Fruit fly (Drosophila melanogaster) whole organism, embryonic: ENCODE measurements around the gene CG6465.

Experiments used
- Abd-B ChIP-seq: fragments of 200-800 bp; sonication (Bioruptor generic); optimal IDR thresholded peaks from 2 replicates; lab custom pipeline; 2018; ENCODE audit warnings: missing biosample characterization, mild to moderate bottlenecking, missing genetic modification characterization, moderate library complexity
- Ada2b ChIP-seq: fragments of 200-800 bp; sonication (Bioruptor generic); IDR thresholded peaks from 2 replicates; pipeline ENCODE4 v1.3.6; 2022; ENCODE audit warnings: missing biosample characterization, missing genetic modification characterization
- Adf1 ChIP-seq: fragments of 200-800 bp; sonication (Bioruptor generic); IDR thresholded peaks from 2 replicates; pipeline ENCODE4 v1.3.6; 2022; ENCODE audit warnings: missing biosample characterization, missing genetic modification characterization
- Asciz ChIP-seq: fragments of 200-800 bp; sonication (Bioruptor generic); optimal IDR thresholded peaks from 2 replicates; lab custom pipeline; 2017; ENCODE audit warnings: missing biosample characterization, mild to moderate bottlenecking, missing genetic modification characterization, missing genetic modification reagents
- CG11093 ChIP-seq: fragments of 200-800 bp; sonication (Bioruptor generic); IDR thresholded peaks from 3 replicates; pipeline ENCODE4 v1.3.6; 2022; ENCODE audit warnings: missing biosample characterization, missing genetic modification characterization
- CG11723 ChIP-seq: fragments of 200-800 bp; sonication (Bioruptor generic); optimal IDR thresholded peaks from 2 replicates; lab custom pipeline; 2017; ENCODE audit warnings: missing biosample characterization, mild to moderate bottlenecking, missing genetic modification characterization
- CG12236 ChIP-seq: fragments of 200-800 bp; sonication (Bioruptor generic); optimal IDR thresholded peaks from 2 replicates; lab custom pipeline; 2016; ENCODE audit warnings: missing biosample characterization, missing genetic modification characterization
- CG15269 ChIP-seq: fragments of 200-800 bp; sonication (Bioruptor generic); optimal IDR thresholded peaks from 2 replicates; lab custom pipeline; 2018; ENCODE audit warnings: missing biosample characterization, mild to moderate bottlenecking, missing genetic modification characterization, moderate library complexity
- CG15601 ChIP-seq: fragments of 200-800 bp; sonication (Bioruptor generic); optimal IDR thresholded peaks from 3 replicates; lab custom pipeline; 2019; ENCODE audit warnings: missing biosample characterization, mild to moderate bottlenecking, missing genetic modification characterization, moderate library complexity
- CG1603 ChIP-seq: fragments of 200-800 bp; sonication (Bioruptor generic); optimal IDR thresholded peaks from 2 replicates; lab custom pipeline; 2019; ENCODE audit warnings: missing biosample characterization, mild to moderate bottlenecking, missing genetic modification characterization, moderate library complexity
- CG18011 ChIP-seq: fragments of 200-800 bp; sonication (Bioruptor generic); optimal IDR thresholded peaks from 2 replicates; lab custom pipeline; 2017; ENCODE audit warnings: missing biosample characterization, missing genetic modification characterization, mild to moderate bottlenecking, moderate library complexity, missing genotype
- CG3281 ChIP-seq: fragments of 200-800 bp; sonication (Bioruptor generic); optimal IDR thresholded peaks from 3 replicates; lab custom pipeline; 2017; ENCODE audit warnings: missing biosample characterization, mild to moderate bottlenecking, missing genetic modification characterization
- CG4360 ChIP-seq: fragments of 200-800 bp; sonication (Bioruptor generic); IDR thresholded peaks from 2 replicates; pipeline ENCODE4 v1.3.6; 2022; ENCODE audit warnings: missing biosample characterization, missing genetic modification characterization
- CG4424 ChIP-seq: fragments of 200-800 bp; sonication (Bioruptor generic); optimal IDR thresholded peaks from 3 replicates; lab custom pipeline; 2016; ENCODE audit warnings: missing biosample characterization, missing genetic modification characterization
- CG4617 ChIP-seq: fragments of 200-800 bp; sonication (Bioruptor generic); optimal IDR thresholded peaks from 3 replicates; lab custom pipeline; 2016; ENCODE audit warnings: missing biosample characterization, missing genetic modification characterization, borderline replicate concordance
- CG6654 ChIP-seq: fragments of 200-800 bp; sonication (Bioruptor generic); optimal IDR thresholded peaks from 2 replicates; lab custom pipeline; 2017; ENCODE audit warnings: missing biosample characterization, mild to moderate bottlenecking, missing genetic modification characterization
- CG6791 ChIP-seq: fragments of 200-800 bp; sonication (Bioruptor generic); IDR thresholded peaks from 3 replicates; pipeline ENCODE4 v1.3.6; 2022; ENCODE audit warnings: missing biosample characterization, missing genetic modification characterization; ENCODE audit not compliant: partially characterized antibody
- CG7963 ChIP-seq: fragments of 200-800 bp; sonication (Bioruptor generic); IDR thresholded peaks from 3 replicates; pipeline ENCODE4 v1.3.6; 2022; ENCODE audit warnings: missing biosample characterization, missing genetic modification characterization; ENCODE audit not compliant: partially characterized antibody
- CG8281 ChIP-seq: fragments of 200-800 bp; sonication (Bioruptor generic); optimal IDR thresholded peaks from 2 replicates; lab custom pipeline; 2018; ENCODE audit warnings: missing biosample characterization, mild to moderate bottlenecking, missing genetic modification characterization, moderate library complexity
- CG9215 ChIP-seq: fragments of 200-800 bp; sonication (Bioruptor generic); IDR thresholded peaks from 2 replicates; pipeline ENCODE4 v1.3.6; 2022; ENCODE audit warnings: missing biosample characterization, missing genetic modification characterization
- Dref ChIP-seq: fragments of 200-800 bp; sonication (Bioruptor generic); IDR thresholded peaks from 2 replicates; pipeline ENCODE4 v1.3.6; 2022; ENCODE audit warnings: missing biosample characterization, missing genetic modification characterization
- E2f2 ChIP-seq: fragments of 200-800 bp; sonication (Bioruptor generic); IDR thresholded peaks from 2 replicates; pipeline ENCODE4 v1.3.6; 2022; ENCODE audit warnings: missing biosample characterization, missing genetic modification characterization
- Elba2 ChIP-seq: fragments of 200-800 bp; sonication (Bioruptor generic); optimal IDR thresholded peaks from 3 replicates; lab custom pipeline; 2016; ENCODE audit warnings: missing biosample characterization, missing genetic modification characterization
- Fer3 ChIP-seq: fragments of 200-800 bp; sonication (Bioruptor generic); optimal IDR thresholded peaks from 2 replicates; lab custom pipeline; 2018; ENCODE audit warnings: missing biosample characterization, mild to moderate bottlenecking, missing genetic modification characterization, moderate library complexity
- HHEX ChIP-seq: fragments of 200-800 bp; sonication (Bioruptor generic); optimal IDR thresholded peaks from 3 replicates; lab custom pipeline; 2017; ENCODE audit warnings: missing biosample characterization, mild to moderate bottlenecking, missing genetic modification characterization, missing genetic modification reagents
- Lhr ChIP-seq: fragments of 200-800 bp; sonication (Bioruptor generic); optimal IDR thresholded peaks from 3 replicates; lab custom pipeline; 2017; ENCODE audit warnings: mild to moderate bottlenecking, missing biosample characterization, missing genetic modification reagents, missing genetic modification characterization
- Lpt ChIP-seq: fragments of >200 bp; optimal IDR thresholded peaks from 2 replicates; lab custom pipeline; 2018; ENCODE audit warnings: missing biosample characterization, missing genetic modification characterization
- Meics ChIP-seq: fragments of 200-800 bp; sonication (Bioruptor generic); optimal IDR thresholded peaks from 2 replicates; lab custom pipeline; 2017; ENCODE audit warnings: missing biosample characterization, mild to moderate bottlenecking, missing genetic modification characterization
- NK7.1 ChIP-seq: fragments of 200-800 bp; sonication (Bioruptor generic); optimal IDR thresholded peaks from 3 replicates; lab custom pipeline; 2016; ENCODE audit warnings: missing biosample characterization, missing genetic modification characterization
- Oaz ChIP-seq: fragments of 200-800 bp; sonication (Bioruptor generic); IDR thresholded peaks from 2 replicates; pipeline ENCODE4 v1.3.6; 2022; ENCODE audit warnings: missing biosample characterization, missing genetic modification characterization
- Oli ChIP-seq: fragments of 200-800 bp; sonication (Bioruptor generic); optimal IDR thresholded peaks from 2 replicates; lab custom pipeline; 2018; ENCODE audit warnings: missing biosample characterization, mild to moderate bottlenecking, missing genetic modification characterization, moderate library complexity
- Opbp ChIP-seq: fragments of 200-800 bp; sonication (Bioruptor generic); IDR thresholded peaks from 3 replicates; pipeline ENCODE4 v1.3.6; 2022; ENCODE audit warnings: missing biosample characterization, missing genetic modification characterization; ENCODE audit not compliant: partially characterized antibody
- Xbp1 ChIP-seq: fragments of 200-800 bp; sonication (Bioruptor generic); optimal IDR thresholded peaks from 3 replicates; lab custom pipeline; 2016; ENCODE audit warnings: missing biosample characterization, mild to moderate bottlenecking, missing genetic modification characterization
- ab ChIP-seq: fragments of 200-800 bp; sonication (Bioruptor generic); optimal IDR thresholded peaks from 2 replicates; lab custom pipeline; 2016; ENCODE audit warnings: missing biosample characterization, missing genetic modification characterization
- ara ChIP-seq: fragments of 200-800 bp; sonication (Bioruptor generic); IDR thresholded peaks from 2 replicates; pipeline ENCODE4 v1.3.6; 2022; ENCODE audit warnings: missing biosample characterization, missing genetic modification characterization
- bbx ChIP-seq: fragments of 200-800 bp; sonication (Bioruptor generic); IDR thresholded peaks from 2 replicates; pipeline ENCODE4 v1.3.6; 2022; ENCODE audit warnings: missing biosample characterization, missing genetic modification characterization; ENCODE audit not compliant: partially characterized antibody
- bcd ChIP-seq: fragments of 200-800 bp; sonication (Bioruptor generic); optimal IDR thresholded peaks from 2 replicates; lab custom pipeline; 2017; ENCODE audit warnings: missing biosample characterization, mild to moderate bottlenecking, missing genetic modification characterization
- crp ChIP-seq, 2 experiments: fragments of 200-800 bp; sonication (Bioruptor generic); optimal IDR thresholded peaks; 2 replicates in 1 of 2; 3 replicates in 1 of 2; lab custom pipeline; 2017; ENCODE audit warnings: missing biosample characterization in 2 of 2, missing genetic modification characterization in 2 of 2, mild to moderate bottlenecking in 1 of 2, moderate library complexity in 1 of 2
- dimm ChIP-seq: fragments of 200-800 bp; sonication (Bioruptor generic); IDR thresholded peaks from 2 replicates; pipeline ENCODE4 v1.3.6; 2022; ENCODE audit warnings: missing biosample characterization, missing genetic modification characterization
- fd102C ChIP-seq: fragments of 200-800 bp; sonication (Bioruptor generic); optimal IDR thresholded peaks from 2 replicates; lab custom pipeline; 2018; ENCODE audit warnings: missing biosample characterization, mild to moderate bottlenecking, missing genetic modification characterization, moderate library complexity
- gsb ChIP-seq: fragments of 200-800 bp; sonication (Bioruptor generic); IDR thresholded peaks from 2 replicates; pipeline ENCODE4 v1.3.6; 2022; ENCODE audit warnings: missing biosample characterization, missing genetic modification characterization
- jumu ChIP-seq: fragments of 200-800 bp; sonication (Bioruptor generic); optimal IDR thresholded peaks from 3 replicates; lab custom pipeline; 2016; ENCODE audit warnings: missing biosample characterization, missing genetic modification characterization
- knrl ChIP-seq: fragments of 200-800 bp; sonication (Bioruptor generic); IDR thresholded peaks from 3 replicates; pipeline ENCODE4 v1.3.6; 2022; ENCODE audit warnings: missing biosample characterization, missing genetic modification characterization; ENCODE audit not compliant: partially characterized antibody
- pan ChIP-seq, 4 experiments: fragments of >200 bp in 3 of 4; fragments of 200-800 bp in 1 of 4; sonication (Bioruptor generic) in 1 of 4; optimal IDR thresholded peaks in 3 of 4; IDR thresholded peaks in 1 of 4; 2 replicates each; pipeline versions ENCODE4 v1.3.6 to Lab custom; 2017 to 2022; ENCODE audit warnings: missing biosample characterization in 2 of 4, missing genetic modification characterization in 2 of 4, mixed read lengths in 1 of 4
- pho ChIP-seq: fragments of 200-800 bp; sonication (Bioruptor generic); optimal IDR thresholded peaks from 2 replicates; lab custom pipeline; 2016; ENCODE audit warnings: missing biosample characterization, missing genetic modification characterization
- pzg ChIP-seq: fragments of 200-800 bp; sonication (Bioruptor generic); optimal IDR thresholded peaks from 3 replicates; lab custom pipeline; 2018; ENCODE audit warnings: missing biosample characterization, mild to moderate bottlenecking, missing genetic modification characterization, moderate library complexity
- seq ChIP-seq: fragments of 200-800 bp; sonication (Bioruptor generic); IDR thresholded peaks from 2 replicates; pipeline ENCODE4 v1.3.6; 2022; ENCODE audit warnings: missing biosample characterization, missing genetic modification characterization
- ttk ChIP-seq: fragments of 200-800 bp; sonication (Bioruptor generic); IDR thresholded peaks from 2 replicates; pipeline ENCODE4 v2.1.2; 2022; ENCODE audit warnings: missing biosample characterization, missing genetic modification characterization
- vfl ChIP-seq: fragments of 200-800 bp; sonication (Bioruptor generic); optimal IDR thresholded peaks from 2 replicates; lab custom pipeline; 2016; ENCODE audit warnings: missing biosample characterization, missing genetic modification characterization

Gene CG6465

DNA sequence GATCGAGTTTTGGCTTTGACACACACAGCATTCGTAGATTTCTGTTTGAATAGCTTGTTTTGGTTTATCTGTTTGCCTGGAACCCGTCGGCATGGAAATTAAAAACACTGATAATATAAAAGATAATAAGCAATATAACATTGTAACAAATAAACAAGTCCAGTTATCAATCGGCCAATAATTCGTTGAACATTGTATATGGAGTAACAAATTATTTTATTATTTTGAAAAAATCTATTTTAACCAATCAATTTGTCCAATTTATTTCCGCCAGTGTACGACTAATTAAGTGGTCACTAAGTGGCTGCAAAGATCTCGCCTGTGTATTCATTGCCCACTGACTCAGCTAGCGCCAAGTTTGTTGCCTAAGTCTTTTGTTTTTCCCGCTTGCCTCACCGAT, 11.8 kb upstream of the CG6465 start (continued):
- TF ChIP-seq Asciz (GFP tag; lab: Kevin White, UChicago): no peak
- TF ChIP-seq CG4617 (GFP tag; lab: Kevin White, UChicago): no peak
- no peak for TF ChIP-seq ab (GFP tag; lab: Kevin White, UChicago)
- TF ChIP-seq ara (GFP tag; lab: Robert Waterston, UW): peak; percentile 51; the same call in 1 of the 2 replicates
- peak; percentile 24 for TF ChIP-seq CG4424 (GFP tag; lab: Kevin White, UChicago)
- TF ChIP-seq CG1603 (tag; lab: Kevin White, UChicago): no peak
- TF ChIP-seq CG12236 (GFP tag; lab: Kevin White, UChicago): no peak
- TF ChIP-seq CG7963: no peak
- TF ChIP-seq CG18011 (GFP tag; lab: Kevin White, UChicago): no peak
- no peak for TF ChIP-seq CG6654 (GFP tag; lab: Kevin White, UChicago)
- TF ChIP-seq Adf1: no peak
- TF ChIP-seq bcd (GFP tag; lab: Kevin White, UChicago): peak; percentile 52
- peak; percentile 45 for TF ChIP-seq gsb (GFP tag; lab: Robert Waterston, UW)
- TF ChIP-seq pzg (GFP tag; lab: Kevin White, UChicago): no peak
- no peak for TF ChIP-seq Dref (GFP tag; lab: Robert Waterston, UW)
- TF ChIP-seq jumu (GFP tag; lab: Kevin White, UChicago): no peak
- TF ChIP-seq Abd-B (GFP tag; lab: Kevin White, UChicago): peak; percentile 41
- TF ChIP-seq NK7.1 (GFP tag; lab: Kevin White, UChicago): no peak
- 0 out of 2 replicates have a peak, but pooled peaks have one; percentile 13 for TF ChIP-seq ttk (GFP tag; lab: Robert Waterston, UW)
- TF ChIP-seq CG4360 (GFP tag; lab: Robert Waterston, UW): no peak
- TF ChIP-seq E2f2 (GFP tag; lab: Robert Waterston, UW): no peak; the same call in 1 of the 2 replicates
- TF ChIP-seq Elba2 (GFP tag; lab: Kevin White, UChicago): no peak
- no peak for TF ChIP-seq Lhr (GFP tag; lab: Kevin White, UChicago)
- TF ChIP-seq Meics: peak; percentile 72
- no peak for TF ChIP-seq Oli (tag; lab: Kevin White, UChicago)
- TF ChIP-seq HHEX (GFP tag; lab: Kevin White, UChicago): peak; percentile 42
- no peak for TF ChIP-seq CG6791
- no peak for TF ChIP-seq Opbp
- TF ChIP-seq CG15269: peak; percentile 65
- TF ChIP-seq Oaz (GFP tag; lab: Robert Waterston, UW): 0 out of 2 replicates have a peak, but pooled peaks have one; percentile 27
- TF ChIP-seq CG8281 (tag; lab: Kevin White, UChicago): peak; percentile 14
- no peak for TF ChIP-seq fd102C (GFP tag; lab: Kevin White, UChicago)
- TF ChIP-seq CG11723 (GFP tag; lab: Kevin White, UChicago): no peak
- TF ChIP-seq Lpt (GFP tag; lab: Kevin White, UChicago): no peak
- TF ChIP-seq CG9215 (GFP tag; lab: Robert Waterston, UW): peak; percentile 55
- TF ChIP-seq seq (GFP tag; lab: Robert Waterston, UW): no peak
- TF ChIP-seq dimm (GFP tag; lab: Robert Waterston, UW): no peak
- TF ChIP-seq CG11093 (GFP tag; lab: Robert Waterston, UW): 0 out of 3 replicates have a peak, but pooled peaks have one; percentile 9
- TF ChIP-seq Ada2b (GFP tag; lab: Robert Waterston, UW): no peak
- no peak; the same call in 2 of the 3 replicates for TF ChIP-seq knrl (GFP tag; lab: Robert Waterston, UW)
- TF ChIP-seq CG3281 (GFP tag; lab: Kevin White, UChicago): peak; percentile 58
- TF ChIP-seq Xbp1: peak; percentile 22
- TF ChIP-seq pan (optimal IDR thresholded peaks at IDR 0.05; lab: Kevin White, UChicago): no peak
- TF ChIP-seq pan (GFP tag; optimal IDR thresholded peaks at IDR 0.05 in 1 of 2, IDR thresholded peaks at IDR 0.05 in 1 of 2): peak in 1 of 2 experiments; percentile 56
- TF ChIP-seq pho: no peak
- TF ChIP-seq crp (GFP tag; optimal IDR thresholded peaks at IDR 0.05; lab: Kevin White, UChicago): no peak
- no peak for TF ChIP-seq vfl
- TF ChIP-seq CG15601 (tag; lab: Kevin White, UChicago): no peak
- TF ChIP-seq bbx (GFP tag; lab: Robert Waterston, UW): no peak
- TF ChIP-seq Fer3 (tag; lab: Kevin White, UChicago): peak; percentile 72
